Worm (Caenorhabditis elegans) whole organism, midembryonic: Measurements from ENCODE around the gene bath-9.

Experiments used
- T22C8.4 ChIP-seq: fragments of 200-800 bp; sonication (Bioruptor generic); IDR thresholded peaks from 2 replicates; pipeline ENCODE4 v1.3.6; 2022; ENCODE audit warnings: missing genetic modification characterization, missing compliant biosample characterization
- cog-1 ChIP-seq: sonication (generic microtip); optimal IDR thresholded peaks from 2 replicates; lab custom pipeline; 2016; ENCODE audit warnings: missing genetic modification characterization, missing compliant biosample characterization
- flt-1 ChIP-seq: fragments of 200-800 bp; sonication (Bioruptor generic); IDR thresholded peaks from 2 replicates; pipeline ENCODE4 v1.3.6; 2022; ENCODE audit warnings: missing genetic modification characterization, missing compliant biosample characterization
- klf-2 ChIP-seq: fragments of 200-800 bp; sonication (Bioruptor generic); conservative IDR thresholded peaks from 2 replicates; pipeline ENCODE4 v1.3.6; 2022; ENCODE audit warnings: missing genetic modification reagents, missing genetic modification characterization, missing compliant biosample characterization
- med-1 ChIP-seq: sonication (generic microtip); optimal IDR thresholded peaks from 2 replicates; lab custom pipeline; 2017; ENCODE audit warnings: missing genetic modification characterization, mild to moderate bottlenecking, missing compliant biosample characterization, antibody characterized with exemption, missing genetic modification reagents; ENCODE audit not compliant: insufficient read depth
- ref-1 ChIP-seq: fragments of 200-800 bp; sonication (Bioruptor generic); conservative IDR thresholded peaks from 2 replicates; pipeline ENCODE4 v1.3.6; 2022; ENCODE audit warnings: missing genetic modification reagents, missing genetic modification characterization, missing compliant biosample characterization
- tab-1 ChIP-seq: fragments of 200-800 bp; sonication (Bioruptor generic); IDR thresholded peaks from 2 replicates; pipeline ENCODE4 v1.3.6; 2022; ENCODE audit warnings: missing genetic modification characterization, missing compliant biosample characterization
- ztf-23 ChIP-seq: fragments of 200-800 bp; sonication (Bioruptor generic); IDR thresholded peaks from 2 replicates; pipeline ENCODE4 v1.3.6; 2022; ENCODE audit warnings: missing genetic modification reagents, missing genetic modification characterization, missing compliant biosample characterization
- ztf-29 ChIP-seq: fragments of 200-800 bp; sonication (Bioruptor generic); IDR thresholded peaks from 2 replicates; pipeline ENCODE4 v1.3.6; 2022; ENCODE audit warnings: missing genetic modification reagents, missing genetic modification characterization, missing compliant biosample characterization

Gene bath-9

ce11 chrII:3347940-3348610 lies 28.8 kb upstream of the bath-9 start, which contains the start of the genes F14D2.14 and bath-29:
Gene F14D2.14 (minus strand): TSS chrII:3347990.
Gene bath-29 (plus strand): TSS chrII:3348560.
- TF ChIP-seq tab-1, result no peak

ce11 chrII:3349820-3350291 lies 27.0 kb upstream of the bath-9 start, which contains the start of gene F14D2.8:
Gene F14D2.8 (minus strand): TSS chrII:3349870.
- TF ChIP-seq klf-2 (GFP tag; lab: Robert Waterston, UW) (no peak), tab-1 (no peak), ztf-23 (no peak), ref-1 (no peak), flt-1 (GFP tag; lab: Robert Waterston, UW) (no peak), med-1 (GFP tag; lab: Kevin White, UChicago) (no peak), T22C8.4 (GFP tag; lab: Robert Waterston, UW) (no peak), cog-1 (no peak), ztf-29 (no peak)

- TF ChIP-seq klf-2 (GFP tag; lab: Robert Waterston, UW), result no peak
- TF ChIP-seq cog-1, result no peak
- no peak for TF ChIP-seq ztf-29
- no peak for TF ChIP-seq T22C8.4 (GFP tag; lab: Robert Waterston, UW)
- TF ChIP-seq med-1 (GFP tag; lab: Kevin White, UChicago), result no peak
- no peak for TF ChIP-seq flt-1 (GFP tag; lab: Robert Waterston, UW)
- no peak for TF ChIP-seq ref-1
- TF ChIP-seq tab-1, result no peak
- TF ChIP-seq ztf-23, result no peak
Observed at ce11 chrII:3358834-3359233, 18.1 kb upstream of the bath-9 start, which contains the start of the genes lido-14 and bath-27. Gene lido-14 (plus strand): TSS chrII:3359134. Gene bath-27 (plus strand): TSS chrII:3359139.

ce11 chrII:3365569-3365968 lies 11.3 kb upstream of the bath-9 start:
- TF ChIP-seq flt-1 (GFP tag; lab: Robert Waterston, UW), result peak; percentile 11; the same call in 1 of the 2 replicates

ce11 chrII:3367100-3367499 lies 9.8 kb upstream of the bath-9 start, which contains the start of gene Y49F6C.6:
Gene Y49F6C.6 (minus strand): TSS chrII:3367200.
- TF ChIP-seq med-1 (GFP tag; lab: Kevin White, UChicago), result no peak
- no peak for TF ChIP-seq ref-1
- no peak for TF ChIP-seq tab-1
- TF ChIP-seq T22C8.4 (GFP tag; lab: Robert Waterston, UW), result no peak
- no peak for TF ChIP-seq cog-1
- no peak for TF ChIP-seq ztf-29
- TF ChIP-seq flt-1 (GFP tag; lab: Robert Waterston, UW), result no peak
- TF ChIP-seq ztf-23, result no peak
- TF ChIP-seq klf-2 (GFP tag; lab: Robert Waterston, UW), result no peak

- no peak for TF ChIP-seq tab-1
- TF ChIP-seq ref-1, result no peak
Observed at ce11 chrII:3368097-3368496, 8.8 kb upstream of the bath-9 start, which contains the start of gene Y49F6C.7. Gene Y49F6C.7 (minus strand): TSS chrII:3368197.

ce11 chrII:3370061-3370460 lies 6.8 kb upstream of the bath-9 start, which contains the start of gene Y49F6C.8:
Gene Y49F6C.8 (minus strand): TSS chrII:3370111.
- TF ChIP-seq ztf-23, result no peak
- TF ChIP-seq ztf-29, result no peak
- no peak for TF ChIP-seq tab-1
- TF ChIP-seq ref-1, result no peak
- no peak for TF ChIP-seq klf-2 (GFP tag; lab: Robert Waterston, UW)
- no peak for TF ChIP-seq cog-1
- no peak for TF ChIP-seq flt-1 (GFP tag; lab: Robert Waterston, UW)
- no peak for TF ChIP-seq T22C8.4 (GFP tag; lab: Robert Waterston, UW)
- no peak for TF ChIP-seq med-1 (GFP tag; lab: Kevin White, UChicago)

ce11 chrII:3371010-3371409 lies 5.9 kb upstream of the bath-9 start, which contains the start of gene bath-23:
Gene bath-23 (plus strand): TSS chrII:3371310.
- no peak for TF ChIP-seq tab-1

- TF ChIP-seq klf-2 (GFP tag; lab: Robert Waterston, UW) (no peak), ztf-23 (no peak), T22C8.4 (GFP tag; lab: Robert Waterston, UW) (no peak), flt-1 (GFP tag; lab: Robert Waterston, UW) (no peak), med-1 (GFP tag; lab: Kevin White, UChicago) (no peak), tab-1 (no peak), cog-1 (no peak), ztf-29 (no peak), ref-1 (no peak)
Observed at ce11 chrII:3373875-3374274, 3.0 kb upstream of the bath-9 start.

ce11 chrII:3374779-3375178 lies 2.1 kb upstream of the bath-9 start, which contains the start of gene bath-10:
Gene bath-10 (plus strand): TSS chrII:3375079.
- TF ChIP-seq T22C8.4 (GFP tag; lab: Robert Waterston, UW) (no peak), med-1 (GFP tag; lab: Kevin White, UChicago) (no peak), cog-1 (no peak), ztf-29 (no peak)

ce11 chrII:3375302-3375701 lies 1.6 kb upstream of the bath-9 start:
- TF ChIP-seq cog-1 (no peak), T22C8.4 (GFP tag; lab: Robert Waterston, UW) (no peak), tab-1 (no peak), ztf-23 (no peak), med-1 (GFP tag; lab: Kevin White, UChicago) (no peak), flt-1 (GFP tag; lab: Robert Waterston, UW) (no peak), ref-1 (no peak), klf-2 (GFP tag; lab: Robert Waterston, UW) (no peak), ztf-29 (no peak)
